Worm (Caenorhabditis elegans) whole organism, L4 larva: ENCODE results near the gene nstp-1.
A peak's percentile ranks its signal among the peaks of the same experiment; 100 is the strongest.

Source experiments
- F37D6.2 ChIP-seq: sonication (generic microtip); optimal IDR thresholded peaks from 2 replicates; lab custom pipeline; 2016; ENCODE audit warnings: mild to moderate bottlenecking, missing genetic modification characterization, missing compliant biosample characterization
- F44E2.7 ChIP-seq: fragments of 200-800 bp; sonication (Bioruptor generic); IDR thresholded peaks from 2 replicates; pipeline ENCODE4 v2.1.2; 2022; ENCODE audit warnings: missing genetic modification characterization, missing compliant biosample characterization
- T20F7.1 ChIP-seq: fragments of 200-800 bp; sonication (Bioruptor generic); optimal IDR thresholded peaks from 2 replicates; lab custom pipeline; 2018; ENCODE audit warnings: mild to moderate bottlenecking, missing genetic modification characterization, missing compliant biosample characterization
- aha-1 ChIP-seq: fragments of 150-350 bp; peaks from one replicate; lab custom pipeline; 2014; ENCODE audit warnings: missing biosample characterization, missing genetic modification characterization
- aly-2 ChIP-seq: sonication (generic microtip); optimal IDR thresholded peaks from 2 replicates; lab custom pipeline; 2018; ENCODE audit warnings: missing biosample characterization, missing genetic modification characterization
- arid-1 ChIP-seq: fragments of 200-800 bp; sonication (Bioruptor generic); conservative IDR thresholded peaks from 2 replicates; pipeline ENCODE4 v1.3.6; 2022; ENCODE audit warnings: missing genetic modification reagents, missing genetic modification characterization, missing compliant biosample characterization
- ceh-20 ChIP-seq: fragments of 200-800 bp; sonication (Bioruptor generic); IDR thresholded peaks from 2 replicates; pipeline ENCODE4 v1.3.6; 2022; ENCODE audit warnings: missing genetic modification reagents, missing genetic modification characterization, missing compliant biosample characterization
- ceh-44 ChIP-seq: fragments of 200-800 bp; sonication (Bioruptor generic); IDR thresholded peaks from 2 replicates; pipeline ENCODE4 v1.3.6; 2022; ENCODE audit warnings: missing genetic modification reagents, missing genetic modification characterization, missing compliant biosample characterization
- ces-1 ChIP-seq: fragments of 150-350 bp; sonication (generic microtip); optimal IDR thresholded peaks from 4 replicates; lab custom pipeline; 2014; ENCODE audit warnings: missing biosample characterization, missing genetic modification reagents, missing genetic modification characterization
- daf-12 ChIP-seq: fragments of 150-350 bp; optimal IDR thresholded peaks from 2 replicates; lab custom pipeline; 2014; ENCODE audit warnings: missing biosample characterization, missing genetic modification reagents, missing genetic modification characterization
- daf-16 ChIP-seq, 3 experiments: sonication (generic microtip); optimal IDR thresholded peaks; 2 replicates each; lab custom pipeline; 2016 to 2017; ENCODE audit warnings: missing genetic modification characterization in 3 of 3, missing genetic modification reagents in 3 of 3, mild to moderate bottlenecking in 2 of 3, missing compliant biosample characterization in 2 of 3, missing biosample characterization in 1 of 3, moderate library complexity in 1 of 3
- daf-19 ChIP-seq: fragments of 200-800 bp; sonication (Bioruptor generic); conservative IDR thresholded peaks from 2 replicates; pipeline ENCODE4 v1.3.6; 2022; ENCODE audit warnings: missing genetic modification characterization, missing compliant biosample characterization
- duxl-1 ChIP-seq: sonication (generic microtip); optimal IDR thresholded peaks from 2 replicates; lab custom pipeline; 2016; ENCODE audit warnings: mild to moderate bottlenecking, missing genetic modification characterization, moderate library complexity, missing compliant biosample characterization; ENCODE audit not compliant: poor library complexity
- dve-1 ChIP-seq: sonication (generic microtip); optimal IDR thresholded peaks from 2 replicates; lab custom pipeline; 2017; ENCODE audit warnings: antibody characterized with exemption, mild to moderate bottlenecking, missing genetic modification characterization, missing compliant biosample characterization; ENCODE audit not compliant: insufficient read depth
- fos-1 ChIP-seq: fragments of 150-350 bp; optimal IDR thresholded peaks from 2 replicates; lab custom pipeline; 2014; ENCODE audit warnings: missing biosample characterization, missing genetic modification characterization
- gei-8 ChIP-seq: fragments of 200-800 bp; sonication (Bioruptor generic); optimal IDR thresholded peaks from 2 replicates; lab custom pipeline; 2018; ENCODE audit warnings: mild to moderate bottlenecking, missing genetic modification characterization, missing compliant biosample characterization
- hlh-11 ChIP-seq: fragments of 200-800 bp; sonication (Bioruptor generic); optimal IDR thresholded peaks from 2 replicates; lab custom pipeline; 2018; ENCODE audit warnings: mild to moderate bottlenecking, missing genetic modification characterization, missing compliant biosample characterization
- hlh-30 ChIP-seq: sonication (generic microtip); optimal IDR thresholded peaks from 2 replicates; lab custom pipeline; 2017; ENCODE audit warnings: antibody characterized with exemption, mild to moderate bottlenecking, missing genetic modification characterization, missing compliant biosample characterization; ENCODE audit not compliant: insufficient read depth
- lin-1 ChIP-seq: fragments of 200-800 bp; sonication (Bioruptor generic); IDR thresholded peaks from 2 replicates; pipeline ENCODE4 v1.3.6; 2022; ENCODE audit warnings: missing genetic modification reagents, missing genetic modification characterization, missing compliant biosample characterization
- lin-13 ChIP-seq: fragments of 150-350 bp; optimal IDR thresholded peaks from 2 replicates; lab custom pipeline; 2014; ENCODE audit warnings: missing biosample characterization, missing genetic modification reagents, missing genetic modification characterization
- lir-3 ChIP-seq: sonication (generic microtip); optimal IDR thresholded peaks from 2 replicates; lab custom pipeline; 2016; ENCODE audit warnings: mild to moderate bottlenecking, missing genetic modification characterization, missing compliant biosample characterization
- lsy-2 ChIP-seq, 2 experiments: fragments of 150-350 bp in 1 of 2; sonication (generic microtip) in 1 of 2; optimal IDR thresholded peaks; 2 replicates each; lab custom pipeline; 2014 to 2017; ENCODE audit warnings: missing biosample characterization in 2 of 2, missing genetic modification characterization in 2 of 2
- mdl-1 ChIP-seq, 2 experiments: fragments of 150-350 bp in 1 of 2; sonication (generic microtip) in 1 of 2; optimal IDR thresholded peaks; 2 replicates each; lab custom pipeline; 2014 to 2017; ENCODE audit warnings: missing biosample characterization in 2 of 2, missing genetic modification characterization in 2 of 2
- mep-1 ChIP-seq: fragments of 150-350 bp; sonication (generic microtip); optimal IDR thresholded peaks from 3 replicates; lab custom pipeline; 2014; ENCODE audit warnings: missing biosample characterization, missing genetic modification characterization
- mxl-2 ChIP-seq: fragments of 200-800 bp; sonication (Bioruptor generic); conservative IDR thresholded peaks from 2 replicates; pipeline ENCODE4 v1.3.6; 2022; ENCODE audit warnings: missing genetic modification reagents, missing genetic modification characterization, missing compliant biosample characterization
- mxl-3 ChIP-seq: fragments of 200-800 bp; sonication (Bioruptor generic); optimal IDR thresholded peaks from 2 replicates; lab custom pipeline; 2018; ENCODE audit warnings: mild to moderate bottlenecking, missing genetic modification characterization, missing compliant biosample characterization
- nhr-28 ChIP-seq: fragments of 150-350 bp; optimal IDR thresholded peaks from 2 replicates; lab custom pipeline; 2014; ENCODE audit warnings: missing biosample characterization, missing genetic modification characterization
- nhr-42 ChIP-seq: fragments of 200-800 bp; sonication (Bioruptor generic); IDR thresholded peaks from 2 replicates; pipeline ENCODE4 v1.3.6; 2022; ENCODE audit warnings: missing genetic modification characterization, missing compliant biosample characterization
- nhr-6 ChIP-seq: fragments of 150-350 bp; optimal IDR thresholded peaks from 2 replicates; lab custom pipeline; 2014; ENCODE audit warnings: missing biosample characterization, missing genetic modification characterization
- pha-4 ChIP-seq, 2 experiments: fragments of 150-350 bp in 1 of 2; fragments of 200-800 bp in 1 of 2; sonication (Bioruptor generic) in 1 of 2; IDR thresholded peaks in 1 of 2; optimal IDR thresholded peaks in 1 of 2; 2 replicates each; pipeline versions ENCODE4 v1.3.6 to Lab custom; 2014 to 2022; ENCODE audit warnings: missing genetic modification characterization in 2 of 2, missing genetic modification reagents in 2 of 2, missing biosample characterization in 1 of 2, missing compliant biosample characterization in 1 of 2
- set-16 ChIP-seq: fragments of 200-800 bp; sonication (Bioruptor generic); IDR thresholded peaks from 2 replicates; pipeline ENCODE4 v1.3.6; 2022; ENCODE audit warnings: missing genetic modification reagents, missing genetic modification characterization, missing compliant biosample characterization
- snpc-1.2 ChIP-seq: fragments of 200-800 bp; sonication (Bioruptor generic); IDR thresholded peaks from 2 replicates; pipeline ENCODE4 v1.3.6; 2022; ENCODE audit warnings: missing genetic modification reagents, missing genetic modification characterization, missing compliant biosample characterization
- unc-62 ChIP-seq, 3 experiments: fragments of 150-350 bp in 1 of 3; sonication (generic microtip); optimal IDR thresholded peaks in 2 of 3; peaks in 1 of 3; 1 replicate in 1 of 3; 2 replicates in 2 of 3; lab custom pipeline; 2014 to 2017; ENCODE audit warnings: missing biosample characterization in 3 of 3, missing genetic modification characterization in 3 of 3, missing genetic modification reagents in 3 of 3, missing genotype in 1 of 3
- vab-7 ChIP-seq: fragments of 200-800 bp; sonication (Bioruptor generic); IDR thresholded peaks from 2 replicates; pipeline ENCODE4 v1.3.6; 2022; ENCODE audit warnings: missing genetic modification reagents, missing genetic modification characterization, missing compliant biosample characterization
- zag-1 ChIP-seq: fragments of 150-350 bp; optimal IDR thresholded peaks from 2 replicates; lab custom pipeline; 2014; ENCODE audit warnings: missing biosample characterization, missing genetic modification characterization
- zip-2 ChIP-seq: fragments of 150-350 bp; optimal IDR thresholded peaks from 2 replicates; lab custom pipeline; 2014; ENCODE audit warnings: missing biosample characterization, missing genetic modification characterization
- ztf-11 ChIP-seq: fragments of 150-350 bp; optimal IDR thresholded peaks from 2 replicates; lab custom pipeline; 2014; ENCODE audit warnings: missing biosample characterization, missing genetic modification characterization

The nstp-1 gene

DNA sequence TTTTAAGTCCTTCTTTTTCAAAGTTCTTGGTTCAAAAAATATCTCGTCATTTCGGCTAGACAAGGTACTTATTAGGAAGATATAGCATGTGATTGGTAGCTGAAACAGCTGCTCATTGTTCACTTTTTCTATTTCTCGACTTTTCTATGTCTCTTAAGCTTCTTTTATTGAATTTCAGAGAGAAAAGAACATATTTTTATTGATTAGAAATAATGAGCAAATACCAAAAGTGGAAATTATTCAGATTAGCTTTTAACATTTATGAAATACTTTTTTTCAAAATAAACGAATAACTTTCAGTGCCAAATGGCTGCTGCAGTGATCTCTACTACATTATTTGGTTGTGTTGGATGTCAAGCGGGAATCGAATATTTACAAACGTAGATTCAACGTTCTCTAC lies at the start of gene nstp-1:
Gene nstp-1 (plus strand): TSS at position 301 of the 400 bp plus-strand sequence.
- TF ChIP-seq zip-2 (tag; lab: Kevin White, UChicago) (no peak), daf-16 (GFP tag; optimal IDR thresholded peaks at IDR 0.05; lab: Kevin White, UChicago) (no peak), daf-16 (tag; optimal IDR thresholded peaks at IDR 0.05; lab: Kevin White, UChicago) (no peak), mxl-2 (GFP tag; lab: Robert Waterston, UW) (no peak), nhr-28 (tag; lab: Kevin White, UChicago) (no peak), F44E2.7 (GFP tag; lab: Robert Waterston, UW) (no peak), daf-12 (no peak), vab-7 (GFP tag; lab: Robert Waterston, UW) (no peak), pha-4 (GFP tag; IDR thresholded peaks at IDR 0.05; lab: Robert Waterston, UW) (no peak), pha-4 (tag; optimal IDR thresholded peaks at IDR 0.05; lab: Kevin White, UChicago) (no peak), lir-3 (tag; lab: Kevin White, UChicago) (no peak), F37D6.2 (no peak), mep-1 (no peak), lin-13 (GFP tag; lab: Kevin White, UChicago) (no peak), gei-8 (GFP tag; lab: Kevin White, UChicago) (no peak), mxl-3 (GFP tag; lab: Kevin White, UChicago) (no peak), fos-1 (tag; lab: Kevin White, UChicago) (no peak), lin-1 (GFP tag; lab: Robert Waterston, UW) (no peak), nhr-42 (GFP tag; lab: Robert Waterston, UW) (no peak), ceh-44 (GFP tag; lab: Robert Waterston, UW) (no peak)

- TF ChIP-seq zag-1 (tag; lab: Kevin White, UChicago) (no peak), ces-1 (GFP tag; lab: Kevin White, UChicago) (peak; percentile 74), T20F7.1 (GFP tag; lab: Kevin White, UChicago) (no peak), nhr-6 (tag; lab: Kevin White, UChicago) (no peak)
These were observed 41.2 kb upstream of the nstp-1 start for ce11 chrIV:8943430-8943829.

DNA sequence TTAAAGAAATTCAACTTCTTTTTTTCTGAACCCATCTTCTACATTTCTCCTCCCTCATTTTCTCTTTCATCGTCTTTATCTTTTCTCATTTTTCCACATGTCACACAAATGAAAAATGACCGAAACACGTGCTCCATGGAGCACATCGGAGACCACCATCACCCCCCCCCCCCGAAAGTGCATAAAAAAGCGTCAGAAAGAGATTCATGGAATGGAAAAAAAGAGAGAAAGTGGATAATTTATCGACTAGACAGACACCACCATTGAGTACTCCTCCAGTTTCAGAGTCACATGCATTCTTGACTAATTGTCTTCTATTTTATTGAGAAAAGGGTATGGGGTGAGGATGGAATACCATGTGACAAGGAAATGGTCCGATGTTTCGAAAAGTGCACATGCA lies 37.5 kb upstream of the nstp-1 start:
- TF ChIP-seq zag-1 (tag; lab: Kevin White, UChicago), result no peak
- no peak for TF ChIP-seq lin-1 (GFP tag; lab: Robert Waterston, UW)
- 0 out of 2 replicates have a peak, but pooled peaks have one; percentile 11 for TF ChIP-seq ceh-20 (GFP tag; lab: Robert Waterston, UW)
- TF ChIP-seq aha-1 (tag; lab: Kevin White, UChicago), result peak; percentile 75
- TF ChIP-seq hlh-30 (tag; lab: Kevin White, UChicago), result peak; percentile 88
- TF ChIP-seq snpc-1.2 (GFP tag; lab: Robert Waterston, UW), result no peak
- no peak for TF ChIP-seq ztf-11 (tag; lab: Kevin White, UChicago)
- peak; percentile 47 for TF ChIP-seq mep-1
- TF ChIP-seq nhr-28 (tag; lab: Kevin White, UChicago), result no peak
- TF ChIP-seq unc-62 (GFP tag; optimal IDR thresholded peaks at IDR 0.05 in 1 of 2; lab: Kevin White, UChicago), result peak in 1 of 2 experiments; percentile 97
- TF ChIP-seq unc-62 (tag; optimal IDR thresholded peaks at IDR 0.05; lab: Kevin White, UChicago), result no peak
- TF ChIP-seq aly-2 (tag; lab: Kevin White, UChicago), result no peak
- peak in 1 of 2 experiments; percentile 45 for TF ChIP-seq lsy-2 (tag; optimal IDR thresholded peaks at IDR 0.05; lab: Kevin White, UChicago)
- TF ChIP-seq hlh-11 (tag; lab: Kevin White, UChicago), result peak; percentile 63
- no peak for TF ChIP-seq set-16 (GFP tag; lab: Robert Waterston, UW)
- TF ChIP-seq arid-1, result no peak
- no peak for TF ChIP-seq dve-1 (tag; lab: Kevin White, UChicago)
- TF ChIP-seq daf-19, result no peak
- peak in 1 of 2 experiments; percentile 72 for TF ChIP-seq mdl-1 (tag; optimal IDR thresholded peaks at IDR 0.05; lab: Kevin White, UChicago)
- TF ChIP-seq duxl-1, result no peak
